Fruit fly (Drosophila melanogaster): ENCODE data around the gene Sik2.

DNA sequence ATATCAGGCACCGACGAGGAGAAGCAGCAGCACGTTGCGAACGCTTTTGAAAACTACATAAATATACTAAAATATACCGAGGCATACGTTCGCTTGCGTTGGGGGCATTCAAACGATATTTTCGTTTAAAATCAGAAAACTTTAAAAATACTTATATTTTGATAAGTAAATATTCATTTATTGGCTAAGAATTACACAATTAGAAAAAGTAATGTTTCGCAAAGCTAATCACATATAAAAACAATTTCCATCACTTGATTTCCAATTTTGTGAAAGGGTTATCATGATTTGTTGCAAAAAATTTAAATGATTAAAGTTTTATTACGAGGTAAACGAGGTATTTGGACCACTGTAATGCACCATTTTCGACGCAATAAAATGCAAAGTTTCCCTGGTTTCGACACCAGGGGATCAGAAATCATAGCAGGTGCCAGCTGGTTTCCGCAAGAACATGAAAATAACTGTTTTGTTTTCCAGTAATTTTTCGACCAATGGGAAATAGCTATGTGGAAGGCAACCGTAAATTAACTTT lies 14.2 kb upstream of the Sik2 start, which contains the start of gene CG4045:
- no peak for TF ChIP-seq CG8478 (optimal IDR thresholded peaks at IDR 0.05)
- TF ChIP-seq CTCF (optimal IDR thresholded peaks at IDR 0.05) = no peak

All from S2 (cell line).